Worm (Caenorhabditis elegans): ENCODE data around the gene str-256.

The str-256 gene

DNA sequence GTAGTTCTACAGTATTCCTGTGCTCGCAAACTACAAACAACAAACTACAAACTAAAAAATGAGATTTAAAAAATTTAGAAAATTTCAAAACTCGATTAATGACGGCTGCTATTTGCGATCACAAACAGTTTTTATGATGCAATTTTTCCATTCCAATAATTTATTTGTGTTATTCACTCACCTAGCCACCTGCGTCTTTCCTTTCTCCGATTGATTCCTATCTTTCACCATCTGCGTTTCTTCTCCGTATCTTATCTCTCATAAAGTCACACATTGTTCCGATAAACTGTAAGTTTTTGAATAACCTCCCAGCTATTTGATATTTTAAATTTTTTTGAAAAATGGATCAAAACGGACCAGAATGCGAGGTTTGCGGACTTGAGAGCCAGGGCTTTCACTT is 33.0 kb upstream of the str-256 start, which contains the start of gene nhr-132:
Gene nhr-132 (plus strand): TSS at position 271 of the 400 bp plus-strand sequence.
- TF ChIP-seq egl-5 (tag; optimal IDR thresholded peaks at IDR 0.05) (peak; percentile 14), R02D3.7 (tag; optimal IDR thresholded peaks at IDR 0.05) (no peak), nhr-25 (tag; optimal IDR thresholded peaks at IDR 0.05) (peak; percentile 28), egl-27 (tag; optimal IDR thresholded peaks at IDR 0.05) (no peak), unc-39 (tag; optimal IDR thresholded peaks at IDR 0.05) (no peak), elt-2 (tag; optimal IDR thresholded peaks at IDR 0.05) (peak; percentile 60), nhr-43 (tag; optimal IDR thresholded peaks at IDR 0.05; ENCODE audit: poor library complexity, severe bottlenecking) (no peak), nhr-23 (tag; optimal IDR thresholded peaks at IDR 0.05) (peak; percentile 27), nhr-12 (tag; optimal IDR thresholded peaks at IDR 0.05) (no peak), zag-1 (tag; optimal IDR thresholded peaks at IDR 0.05) (no peak), daf-12 (tag; optimal IDR thresholded peaks at IDR 0.05) (no peak), ama-1 (optimal IDR thresholded peaks at IDR 0.05) (no peak), pha-4 (tag; optimal IDR thresholded peaks at IDR 0.05) (no peak), pqm-1 (tag; optimal IDR thresholded peaks at IDR 0.05) (peak; percentile 73), ceh-16 (tag; optimal IDR thresholded peaks at IDR 0.05) (no peak), nhr-237 (tag; optimal IDR thresholded peaks at IDR 0.05) (no peak), fkh-2 (tag; optimal IDR thresholded peaks at IDR 0.05) (no peak), jun-1 (tag; optimal IDR thresholded peaks at IDR 0.05) (no peak), elt-3 (tag; optimal IDR thresholded peaks at IDR 0.05) (peak in 1 of 3 experiments; percentile 58), ceh-28 (tag; optimal IDR thresholded peaks at IDR 0.05) (peak; percentile 53), hmg-11 (tag; optimal IDR thresholded peaks at IDR 0.05) (peak; percentile 18), skn-1 (tag; optimal IDR thresholded peaks at IDR 0.05) (no peak), tbx-2 (tag; optimal IDR thresholded peaks at IDR 0.05) (no peak), unc-62 (GFP tag; optimal IDR thresholded peaks at IDR 0.05) (no peak), lin-15B (tag; optimal IDR thresholded peaks at IDR 0.05) (no peak), nhr-11 (tag; optimal IDR thresholded peaks at IDR 0.05) (no peak), elt-1 (tag; optimal IDR thresholded peaks at IDR 0.05) (no peak), nfya-1 (tag; optimal IDR thresholded peaks at IDR 0.05; ENCODE audit: insufficient read depth) (no peak), eor-1 (tag; optimal IDR thresholded peaks at IDR 0.05) (no peak), fkh-10 (GFP tag; optimal IDR thresholded peaks at IDR 0.05) (no peak)

DNA sequence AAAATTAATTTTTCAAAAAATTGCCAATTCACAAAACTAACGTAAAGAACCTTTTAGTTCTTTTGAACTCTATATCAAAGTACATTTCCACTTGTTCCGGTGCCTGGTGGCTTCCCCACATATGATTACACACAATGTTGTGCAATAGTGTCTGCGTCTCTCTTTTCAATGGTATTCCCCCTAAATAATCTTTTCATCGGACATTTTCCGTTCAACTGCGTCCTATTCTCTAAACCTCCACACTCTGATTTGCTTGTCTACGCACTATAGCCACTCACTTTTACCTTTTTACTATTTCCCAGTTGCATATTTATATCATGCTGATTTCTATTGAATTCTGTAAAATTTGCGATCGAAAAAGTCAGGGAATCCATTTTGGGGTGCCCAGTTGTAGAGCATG is 30.9 kb upstream of the str-256 start, which contains the start of gene nhr-58:
Gene nhr-58 (plus strand): TSS at position 214 of the 400 bp plus-strand sequence.
- TF ChIP-seq unc-39 (tag; optimal IDR thresholded peaks at IDR 0.05) = no peak
- TF ChIP-seq nhr-28 (tag; optimal IDR thresholded peaks at IDR 0.05) = no peak
- no peak for TF ChIP-seq mml-1 (tag; optimal IDR thresholded peaks at IDR 0.05)
- TF ChIP-seq lsy-12 (tag; optimal IDR thresholded peaks at IDR 0.05) = no peak
- TF ChIP-seq nhr-23 (tag; optimal IDR thresholded peaks at IDR 0.05) = peak; percentile 68
- TF ChIP-seq fkh-2 (tag; optimal IDR thresholded peaks at IDR 0.05) = no peak
- no peak for TF ChIP-seq ztf-4 (tag; optimal IDR thresholded peaks at IDR 0.05)
- TF ChIP-seq mdl-1 (tag; optimal IDR thresholded peaks at IDR 0.05) = peak; percentile 49
- peak; percentile 85 for TF ChIP-seq jun-1 (tag; optimal IDR thresholded peaks at IDR 0.05)
- TF ChIP-seq ceh-9 (tag; optimal IDR thresholded peaks at IDR 0.05) = no peak
- TF ChIP-seq eor-1 (tag; optimal IDR thresholded peaks at IDR 0.05) = no peak
- peak; percentile 43 for TF ChIP-seq elt-1 (tag; optimal IDR thresholded peaks at IDR 0.05)
- no peak for TF ChIP-seq unc-62 (GFP tag; optimal IDR thresholded peaks at IDR 0.05)
- no peak for TF ChIP-seq skn-1 (tag; optimal IDR thresholded peaks at IDR 0.05)
- no peak for TF ChIP-seq egl-5 (tag; optimal IDR thresholded peaks at IDR 0.05)
- no peak for TF ChIP-seq aly-2 (tag; optimal IDR thresholded peaks at IDR 0.05)
- peak; percentile 66 for TF ChIP-seq nfya-1 (tag; optimal IDR thresholded peaks at IDR 0.05; ENCODE audit: insufficient read depth)
- TF ChIP-seq hmg-11 (tag; optimal IDR thresholded peaks at IDR 0.05) = no peak
- TF ChIP-seq elt-3 (tag; optimal IDR thresholded peaks at IDR 0.05) = peak in 1 of 3 experiments; percentile 15
- TF ChIP-seq pha-4 (tag; optimal IDR thresholded peaks at IDR 0.05) = peak; percentile 90
- no peak for TF ChIP-seq R02D3.7 (tag; optimal IDR thresholded peaks at IDR 0.05)
- no peak for TF ChIP-seq ztf-11 (tag; optimal IDR thresholded peaks at IDR 0.05)
- TF ChIP-seq ama-1 (optimal IDR thresholded peaks at IDR 0.05) = no peak
- TF ChIP-seq ceh-82 (tag; optimal IDR thresholded peaks at IDR 0.05) = no peak
- TF ChIP-seq zag-1 (tag; optimal IDR thresholded peaks at IDR 0.05) = no peak
- TF ChIP-seq pqm-1 (tag; optimal IDR thresholded peaks at IDR 0.05) = peak; percentile 97
- TF ChIP-seq sea-2 (GFP tag; optimal IDR thresholded peaks at IDR 0.05) = no peak
- TF ChIP-seq ceh-16 (tag; optimal IDR thresholded peaks at IDR 0.05) = no peak
- TF ChIP-seq nhr-25 (tag; optimal IDR thresholded peaks at IDR 0.05) = peak; percentile 56
- TF ChIP-seq elt-2 (tag; optimal IDR thresholded peaks at IDR 0.05) = peak; percentile 86
- TF ChIP-seq fos-1 (tag; optimal IDR thresholded peaks at IDR 0.05) = no peak
- TF ChIP-seq lin-39 (tag; optimal IDR thresholded peaks at IDR 0.05) = peak; percentile 29
- peak; percentile 78 for TF ChIP-seq egl-27 (tag; optimal IDR thresholded peaks at IDR 0.05)
- TF ChIP-seq nhr-43 (tag; optimal IDR thresholded peaks at IDR 0.05; ENCODE audit: poor library complexity, severe bottlenecking) = peak; percentile 40
- no peak for TF ChIP-seq daf-12 (tag; optimal IDR thresholded peaks at IDR 0.05)
- no peak for TF ChIP-seq nhr-77 (tag; optimal IDR thresholded peaks at IDR 0.05)
- no peak for TF ChIP-seq lin-15B (tag; optimal IDR thresholded peaks at IDR 0.05)

Data from whole organism, L3 larva.